Fruit fly (Drosophila melanogaster) whole organism, embryonic: ENCODE data around the gene CG15247.

Source experiments
- CG11723 ChIP-seq: fragments of 200-800 bp; sonication (Bioruptor generic); optimal IDR thresholded peaks from 2 replicates; lab custom pipeline; 2017; ENCODE audit warnings: missing biosample characterization, mild to moderate bottlenecking, missing genetic modification characterization
- CG5245 ChIP-seq: fragments of 200-800 bp; sonication (Bioruptor generic); optimal IDR thresholded peaks from 3 replicates; lab custom pipeline; 2016; ENCODE audit warnings: missing biosample characterization, missing genetic modification characterization
- CG6654 ChIP-seq: fragments of 200-800 bp; sonication (Bioruptor generic); optimal IDR thresholded peaks from 2 replicates; lab custom pipeline; 2017; ENCODE audit warnings: missing biosample characterization, mild to moderate bottlenecking, missing genetic modification characterization
- CG7357 ChIP-seq: fragments of 200-800 bp; sonication (Bioruptor generic); IDR thresholded peaks from 3 replicates; pipeline ENCODE4 v1.3.6; 2022; ENCODE audit warnings: missing biosample characterization, missing genetic modification characterization
- CG7372 ChIP-seq: fragments of 200-800 bp; sonication (Bioruptor generic); IDR thresholded peaks from 2 replicates; pipeline ENCODE4 v1.3.6; 2022; ENCODE audit warnings: missing biosample characterization, missing genetic modification characterization
- Deaf1 ChIP-seq: fragments of 200-800 bp; optimal IDR thresholded peaks from 3 replicates; lab custom pipeline; 2019; ENCODE audit warnings: missing biosample characterization, mild to moderate bottlenecking, missing genetic modification characterization, moderate library complexity
- Vsx1 ChIP-seq: fragments of 200-800 bp; sonication (Bioruptor generic); optimal IDR thresholded peaks from 2 replicates; lab custom pipeline; 2017; ENCODE audit warnings: missing biosample characterization, mild to moderate bottlenecking, missing genetic modification characterization, missing genetic modification reagents
- lab ChIP-seq: fragments of 200-800 bp; sonication (Bioruptor generic); optimal IDR thresholded peaks from 3 replicates; lab custom pipeline; 2017; ENCODE audit warnings: missing biosample characterization, missing genetic modification characterization, mild to moderate bottlenecking, moderate library complexity, missing genetic modification reagents

- TF ChIP-seq CG7372 (GFP tag; lab: Robert Waterston, UW) (no peak), CG7357 (GFP tag; lab: Robert Waterston, UW) (no peak), CG11723 (GFP tag; lab: Kevin White, UChicago) (no peak), Deaf1 (no peak), lab (GFP tag; lab: Kevin White, UChicago) (peak; percentile 56), CG5245 (GFP tag; lab: Kevin White, UChicago) (no peak), CG6654 (GFP tag; lab: Kevin White, UChicago) (no peak), Vsx1 (no peak)
Observed at dm6 chrX:9829896-9830295, 46.6 kb downstream of the CG15247 start.
